Worm (Caenorhabditis elegans): ENCODE data around the gene str-41.
"Not testable (repeated sequence)": the region's sequence is repeated elsewhere in the genome, so short reads cannot be mapped to it uniquely, and the experiment has no call there.

str-41 gene

ce11 chrV:7439807-7440206 lies 28.0 kb downstream of the str-41 start, which contains the start of gene try-13:
Gene try-13, plus strand, starts transcription at chrV:7440107.
- no peak for TF ChIP-seq ceh-36 (tag; optimal IDR thresholded peaks at IDR 0.05)
- no peak for TF ChIP-seq ceh-13 (GFP tag; optimal IDR thresholded peaks at IDR 0.05)
- no peak for TF ChIP-seq aly-1 (tag; optimal IDR thresholded peaks at IDR 0.05)
- TF ChIP-seq tbx-37 (GFP tag; conservative IDR thresholded peaks at IDR 0.05): no peak
- no peak for TF ChIP-seq hnd-1 (tag; optimal IDR thresholded peaks at IDR 0.05)
- TF ChIP-seq tra-4 (tag; optimal IDR thresholded peaks at IDR 0.05): no peak

- TF ChIP-seq scrt-1 (GFP tag; IDR thresholded peaks at IDR 0.05) (0 out of 2 replicates have a peak, but pooled peaks have one; percentile 35), tbx-37 (GFP tag; conservative IDR thresholded peaks at IDR 0.05) (peak; percentile 34; the same call in 1 of the 2 replicates), tbx-11 (GFP tag; IDR thresholded peaks at IDR 0.05) (peak; percentile 68; the same call in 1 of the 2 replicates), sea-1 (GFP tag; conservative IDR thresholded peaks at IDR 0.05) (peak; percentile 85)
Observed at ce11 chrV:7443480-7443879, 31.7 kb downstream of the str-41 start.

ce11 chrV:7444331-7444730 lies 32.5 kb downstream of the str-41 start, which contains the start of gene nhr-141:
Gene nhr-141, plus strand, starts transcription at chrV:7444661.
- not testable (repeated sequence) for TF ChIP-seq ceh-36 (tag; optimal IDR thresholded peaks at IDR 0.05); hmg-4 (GFP tag; optimal IDR thresholded peaks at IDR 0.05); sea-1 (GFP tag; conservative IDR thresholded peaks at IDR 0.05)

- TF ChIP-seq tra-4 (tag; optimal IDR thresholded peaks at IDR 0.05): no peak
- TF ChIP-seq flt-1 (GFP tag; IDR thresholded peaks at IDR 0.05): no peak
- no peak for TF ChIP-seq hmbx-1 (tag; optimal IDR thresholded peaks at IDR 0.05)
- no peak for TF ChIP-seq scrt-1 (GFP tag; IDR thresholded peaks at IDR 0.05)
- no peak for TF ChIP-seq B0310.2 (tag; optimal IDR thresholded peaks at IDR 0.05)
- TF ChIP-seq hmg-4 (GFP tag; optimal IDR thresholded peaks at IDR 0.05): no peak
- TF ChIP-seq ceh-13 (GFP tag; optimal IDR thresholded peaks at IDR 0.05): no peak
- TF ChIP-seq aly-1 (tag; optimal IDR thresholded peaks at IDR 0.05): no peak
- TF ChIP-seq ama-1 (optimal IDR thresholded peaks at IDR 0.05): no peak
- no peak for TF ChIP-seq tbx-37 (GFP tag; conservative IDR thresholded peaks at IDR 0.05)
- no peak for TF ChIP-seq F13C5.2 (tag; optimal IDR thresholded peaks at IDR 0.05)
- TF ChIP-seq pes-1 (GFP tag; IDR thresholded peaks at IDR 0.05): no peak
- TF ChIP-seq tbx-11 (GFP tag; IDR thresholded peaks at IDR 0.05): no peak
- no peak for TF ChIP-seq sea-1 (GFP tag; conservative IDR thresholded peaks at IDR 0.05)
- TF ChIP-seq hnd-1 (tag; optimal IDR thresholded peaks at IDR 0.05): no peak
- no peak for TF ChIP-seq ceh-36 (tag; optimal IDR thresholded peaks at IDR 0.05)
- no peak for TF ChIP-seq ets-7 (tag; optimal IDR thresholded peaks at IDR 0.05)
Observed at ce11 chrV:7446965-7447364, 35.2 kb downstream of the str-41 start, which contains the start of gene F25E5.5. Gene F25E5.5, plus strand, starts transcription at chrV:7447265.

- TF ChIP-seq F13C5.2 (tag; optimal IDR thresholded peaks at IDR 0.05): no peak
- no peak for TF ChIP-seq ceh-36 (tag; optimal IDR thresholded peaks at IDR 0.05)
- no peak for TF ChIP-seq pes-1 (GFP tag; IDR thresholded peaks at IDR 0.05)
- no peak for TF ChIP-seq tra-4 (tag; optimal IDR thresholded peaks at IDR 0.05)
- TF ChIP-seq tbx-37 (GFP tag; conservative IDR thresholded peaks at IDR 0.05): no peak
- TF ChIP-seq B0310.2 (tag; optimal IDR thresholded peaks at IDR 0.05): no peak
- TF ChIP-seq hmbx-1 (tag; optimal IDR thresholded peaks at IDR 0.05): no peak
- TF ChIP-seq hmg-4 (GFP tag; optimal IDR thresholded peaks at IDR 0.05): no peak
- no peak for TF ChIP-seq ceh-13 (GFP tag; optimal IDR thresholded peaks at IDR 0.05)
- TF ChIP-seq scrt-1 (GFP tag; IDR thresholded peaks at IDR 0.05): no peak
- no peak for TF ChIP-seq ets-7 (tag; optimal IDR thresholded peaks at IDR 0.05)
- TF ChIP-seq ama-1 (optimal IDR thresholded peaks at IDR 0.05): no peak
- no peak for TF ChIP-seq sea-1 (GFP tag; conservative IDR thresholded peaks at IDR 0.05)
- TF ChIP-seq tbx-11 (GFP tag; IDR thresholded peaks at IDR 0.05): no peak
- TF ChIP-seq hnd-1 (tag; optimal IDR thresholded peaks at IDR 0.05): no peak
Observed at ce11 chrV:7449303-7449827, 37.6 kb downstream of the str-41 start, which contains the start of gene try-12. Gene try-12, plus strand, starts transcription at chrV:7449353.

ce11 chrV:7451421-7451820 lies 39.6 kb downstream of the str-41 start, which contains the start of gene try-11:
Gene try-11, plus strand, starts transcription at chrV:7451721.
- TF ChIP-seq tbx-11 (GFP tag; IDR thresholded peaks at IDR 0.05): no peak
- TF ChIP-seq tbx-37 (GFP tag; conservative IDR thresholded peaks at IDR 0.05): no peak
- no peak for TF ChIP-seq sea-1 (GFP tag; conservative IDR thresholded peaks at IDR 0.05)
- TF ChIP-seq ets-7 (tag; optimal IDR thresholded peaks at IDR 0.05): no peak
- TF ChIP-seq F13C5.2 (tag; optimal IDR thresholded peaks at IDR 0.05): no peak

- TF ChIP-seq sea-1 (GFP tag; conservative IDR thresholded peaks at IDR 0.05) (no peak), hmg-4 (GFP tag; optimal IDR thresholded peaks at IDR 0.05) (no peak), F13C5.2 (tag; optimal IDR thresholded peaks at IDR 0.05) (no peak), scrt-1 (GFP tag; IDR thresholded peaks at IDR 0.05) (no peak), pes-1 (GFP tag; IDR thresholded peaks at IDR 0.05) (no peak), aly-1 (tag; optimal IDR thresholded peaks at IDR 0.05) (no peak), tra-4 (tag; optimal IDR thresholded peaks at IDR 0.05) (no peak), hnd-1 (tag; optimal IDR thresholded peaks at IDR 0.05) (no peak), tbx-11 (GFP tag; IDR thresholded peaks at IDR 0.05) (no peak), ceh-13 (GFP tag; optimal IDR thresholded peaks at IDR 0.05) (no peak)
Observed at ce11 chrV:7454236-7454635, 42.4 kb downstream of the str-41 start, which contains the start of gene try-8. Gene try-8, minus strand, starts transcription at chrV:7454336.

- TF ChIP-seq tra-4 (tag; optimal IDR thresholded peaks at IDR 0.05) (no peak), F13C5.2 (tag; optimal IDR thresholded peaks at IDR 0.05) (no peak), B0310.2 (tag; optimal IDR thresholded peaks at IDR 0.05) (no peak), ets-7 (tag; optimal IDR thresholded peaks at IDR 0.05) (no peak), sea-1 (GFP tag; conservative IDR thresholded peaks at IDR 0.05) (no peak), scrt-1 (GFP tag; IDR thresholded peaks at IDR 0.05) (no peak), hnd-1 (tag; optimal IDR thresholded peaks at IDR 0.05) (no peak), ceh-13 (GFP tag; optimal IDR thresholded peaks at IDR 0.05) (no peak), flt-1 (GFP tag; IDR thresholded peaks at IDR 0.05) (no peak), aly-1 (tag; optimal IDR thresholded peaks at IDR 0.05) (no peak), ama-1 (optimal IDR thresholded peaks at IDR 0.05) (no peak), hmbx-1 (tag; optimal IDR thresholded peaks at IDR 0.05) (no peak), tbx-37 (GFP tag; conservative IDR thresholded peaks at IDR 0.05) (no peak), pes-1 (GFP tag; IDR thresholded peaks at IDR 0.05) (no peak)
Observed at ce11 chrV:7455008-7455407, 43.2 kb downstream of the str-41 start, which contains the start of gene F25E5.2. Gene F25E5.2, plus strand, starts transcription at chrV:7455308.
